Fruit fly (Drosophila melanogaster) whole organism, embryonic: ENCODE results near the gene CG42268.

Experiments
- Aef1 ChIP-seq: fragments of 200-800 bp; sonication (Bioruptor generic); IDR thresholded peaks from 3 replicates; pipeline ENCODE4 v1.3.6; 2022; ENCODE audit warnings: missing biosample characterization, missing genetic modification characterization
- CG10431 ChIP-seq: fragments of 200-800 bp; sonication (Bioruptor generic); optimal IDR thresholded peaks from 3 replicates; lab custom pipeline; 2018; ENCODE audit warnings: missing biosample characterization, mild to moderate bottlenecking, missing genetic modification characterization
- CG12744 ChIP-seq: fragments of 200-800 bp; sonication (Bioruptor generic); optimal IDR thresholded peaks from 2 replicates; lab custom pipeline; 2016; ENCODE audit warnings: missing biosample characterization, missing genetic modification characterization
- CG2889 ChIP-seq: fragments of 200-800 bp; sonication (Bioruptor generic); IDR thresholded peaks from 3 replicates; pipeline ENCODE4 v1.3.6; 2022; ENCODE audit warnings: missing biosample characterization, missing genetic modification characterization
- CG5245 ChIP-seq: fragments of 200-800 bp; sonication (Bioruptor generic); optimal IDR thresholded peaks from 3 replicates; lab custom pipeline; 2016; ENCODE audit warnings: missing biosample characterization, missing genetic modification characterization
- CG7556 ChIP-seq: fragments of 200-800 bp; sonication (Bioruptor generic); optimal IDR thresholded peaks from 2 replicates; lab custom pipeline; 2017; ENCODE audit warnings: missing biosample characterization, mild to moderate bottlenecking, missing genetic modification characterization
- CG8089 ChIP-seq: fragments of 200-800 bp; sonication (Bioruptor generic); optimal IDR thresholded peaks from 3 replicates; lab custom pipeline; 2016; ENCODE audit warnings: missing biosample characterization, missing genetic modification characterization
- Rx ChIP-seq: fragments of 200-800 bp; sonication (Bioruptor generic); IDR thresholded peaks from 2 replicates; pipeline ENCODE4 v1.3.6; 2022; ENCODE audit warnings: missing biosample characterization, missing genetic modification characterization
- Ssrp ChIP-seq: fragments of 200-800 bp; sonication (Bioruptor generic); optimal IDR thresholded peaks from 2 replicates; lab custom pipeline; 2018; ENCODE audit warnings: missing biosample characterization, mild to moderate bottlenecking, missing genetic modification characterization, moderate library complexity
- Trl ChIP-seq, 3 experiments: fragments of >200 bp in 2 of 3; fragments of 200-800 bp in 1 of 3; sonication (Bioruptor generic) in 1 of 3; optimal IDR thresholded peaks; 2 replicates in 1 of 3; 3 replicates in 2 of 3; lab custom pipeline; 2016 to 2017; ENCODE audit warnings: missing biosample characterization in 1 of 3, missing genetic modification characterization in 1 of 3
- onecut ChIP-seq: fragments of 200-800 bp; sonication (Bioruptor generic); IDR thresholded peaks from 2 replicates; pipeline ENCODE4 v1.3.6; 2022; ENCODE audit warnings: missing biosample characterization, missing genetic modification characterization
- pan ChIP-seq, 4 experiments: fragments of >200 bp in 3 of 4; fragments of 200-800 bp in 1 of 4; sonication (Bioruptor generic) in 1 of 4; optimal IDR thresholded peaks in 3 of 4; IDR thresholded peaks in 1 of 4; 2 replicates each; pipeline versions ENCODE4 v1.3.6 to Lab custom; 2017 to 2022; ENCODE audit warnings: missing biosample characterization in 2 of 4, missing genetic modification characterization in 2 of 4, mixed read lengths in 1 of 4
- tin ChIP-seq: fragments of 200-800 bp; sonication (Bioruptor generic); optimal IDR thresholded peaks from 3 replicates; lab custom pipeline; 2016; ENCODE audit warnings: missing biosample characterization, missing genetic modification characterization

DNA sequence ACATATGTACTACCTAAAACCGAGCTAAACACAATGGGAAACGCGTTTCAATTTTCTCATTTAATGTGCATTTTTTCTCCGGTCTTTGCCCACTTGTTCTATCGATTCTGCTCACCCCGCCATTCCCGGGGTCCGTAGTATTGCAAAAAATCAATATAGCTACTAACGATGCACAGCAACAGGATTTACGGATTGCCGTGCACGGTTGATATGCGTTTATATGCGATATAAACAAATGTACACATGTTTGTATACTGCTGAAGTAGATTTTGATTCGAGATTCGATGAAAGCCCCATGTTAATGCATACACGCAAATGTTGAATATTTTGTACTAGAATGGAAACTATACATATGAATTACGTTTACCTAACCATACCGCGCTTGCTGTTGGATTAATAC lies 43.1 kb downstream of the CG42268 start:
- TF ChIP-seq Trl (optimal IDR thresholded peaks at IDR 0.05; lab: Kevin White, UChicago), result no peak
- no peak for TF ChIP-seq Trl (GFP tag; optimal IDR thresholded peaks at IDR 0.05; lab: Kevin White, UChicago)
- no peak for TF ChIP-seq CG7556
- no peak for TF ChIP-seq pan (optimal IDR thresholded peaks at IDR 0.05; lab: Kevin White, UChicago)
- TF ChIP-seq pan (GFP tag; optimal IDR thresholded peaks at IDR 0.05 in 1 of 2, IDR thresholded peaks at IDR 0.05 in 1 of 2), result no peak
- no peak for TF ChIP-seq CG12744 (GFP tag; lab: Kevin White, UChicago)
- no peak for TF ChIP-seq CG5245 (GFP tag; lab: Kevin White, UChicago)
- no peak for TF ChIP-seq CG10431
- no peak for TF ChIP-seq Ssrp (tag; lab: Kevin White, UChicago)
- TF ChIP-seq CG2889, result no peak
- TF ChIP-seq CG8089 (GFP tag; lab: Kevin White, UChicago), result no peak
- TF ChIP-seq Rx (GFP tag; lab: Robert Waterston, UW), result no peak
- peak; percentile 52 for TF ChIP-seq onecut (GFP tag; lab: Robert Waterston, UW)
- no peak for TF ChIP-seq tin (GFP tag; lab: Kevin White, UChicago)
- no peak for TF ChIP-seq Aef1 (GFP tag; lab: Robert Waterston, UW)
